Fruit fly (Drosophila melanogaster): Measurements from ENCODE around the gene CG8475.

- TF ChIP-seq svp (GFP tag) (no peak), Hr39 (GFP tag; optimal IDR thresholded peaks at IDR 0.05) (no peak), dsx (GFP tag; optimal IDR thresholded peaks at IDR 0.05; ENCODE audit: poor library complexity, severe bottlenecking) (no peak), salr (GFP tag; optimal IDR thresholded peaks at IDR 0.05) (no peak)
Measured at dm6 chr2L:8145067-8145808, 51.5 kb downstream of the CG8475 start, which contains the start of the genes CG42763 and CG43394.

Data from whole organism, prepupa.